Fruit fly (Drosophila melanogaster): Measurements from ENCODE around the gene CG7387.
A peak's percentile ranks its signal among the peaks of the same experiment; 100 is the strongest.

CG7387 gene

DNA sequence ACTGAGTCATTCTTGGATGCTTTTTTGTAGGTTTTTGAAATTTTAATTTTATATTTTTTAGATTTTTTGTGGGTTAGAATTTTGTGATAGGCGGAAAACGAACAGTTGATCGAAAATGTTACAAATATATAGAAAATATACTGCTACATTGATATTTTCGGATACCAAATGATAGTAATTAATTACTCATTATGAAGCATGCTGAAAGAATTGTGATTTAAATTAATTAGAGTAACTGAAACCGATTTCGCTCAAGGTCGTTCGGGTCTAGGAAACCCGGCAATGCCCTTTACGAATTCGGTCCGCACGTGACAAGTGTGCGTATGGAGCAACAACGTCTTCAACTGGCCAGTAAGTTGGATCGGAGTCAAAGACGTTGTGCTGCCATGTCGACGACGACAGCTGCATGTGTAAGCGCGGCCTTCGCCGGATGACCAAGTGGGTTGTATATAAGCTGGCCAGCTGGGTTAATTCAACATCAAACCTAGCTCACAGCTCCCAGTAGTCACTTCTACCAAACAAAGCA, 9.5 kb upstream of the CG7387 start, which contains the start of the genes CG7366 and CG13679:
CG7366 (minus strand) TSS at position 101 of the 526 bp plus-strand sequence.
CG13679 (plus strand) TSS at position 476 of the 526 bp plus-strand sequence.
- TF ChIP-seq CG11617 (GFP tag; optimal IDR thresholded peaks at IDR 0.05) (no peak), Clk (GFP tag; optimal IDR thresholded peaks at IDR 0.05) (no peak), CG5204 (GFP tag; optimal IDR thresholded peaks at IDR 0.05) (no peak), CG14711 (tag; optimal IDR thresholded peaks at IDR 0.05) (no peak), kay (GFP tag; ENCODE audit: borderline replicate concordance) (no peak), CG7045 (GFP tag; optimal IDR thresholded peaks at IDR 0.05) (no peak), CG12768 (GFP tag; optimal IDR thresholded peaks at IDR 0.05) (no peak), pad (GFP tag; optimal IDR thresholded peaks at IDR 0.05) (no peak), Mnt (GFP tag; optimal IDR thresholded peaks at IDR 0.05) (no peak), tj (GFP tag; optimal IDR thresholded peaks at IDR 0.05) (no peak), toe (GFP tag; optimal IDR thresholded peaks at IDR 0.05) (no peak), cic (GFP tag; optimal IDR thresholded peaks at IDR 0.05) (no peak), Crg-1 (GFP tag; optimal IDR thresholded peaks at IDR 0.05) (no peak), Hr96 (GFP tag; optimal IDR thresholded peaks at IDR 0.05) (no peak), ovo (GFP tag; optimal IDR thresholded peaks at IDR 0.05) (no peak), CG1620 (GFP tag; optimal IDR thresholded peaks at IDR 0.05) (no peak), bab1 (GFP tag; optimal IDR thresholded peaks at IDR 0.05) (no peak)

DNA sequence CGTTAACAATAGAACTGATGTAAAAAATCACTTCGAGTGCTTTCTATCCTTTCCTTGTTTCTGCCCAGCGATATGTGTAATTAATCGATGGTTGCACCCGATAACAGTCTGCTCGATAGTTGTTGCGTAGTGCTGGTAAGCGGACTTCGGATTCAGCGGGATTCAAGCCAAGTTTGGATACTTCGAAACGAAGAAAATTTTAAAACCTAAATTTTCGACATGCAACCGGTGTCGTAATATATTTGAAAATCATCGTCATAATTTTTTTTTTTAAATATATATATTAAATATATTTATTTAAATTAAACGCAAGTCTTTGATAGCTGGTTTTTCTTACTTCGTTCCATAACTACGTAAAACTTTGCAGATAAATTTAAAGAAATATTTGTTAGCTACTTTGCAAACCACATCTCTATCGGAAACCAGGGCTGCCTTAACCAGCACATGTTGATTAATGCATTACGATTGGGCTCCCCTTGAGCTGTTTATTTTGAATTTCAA, 4.9 kb upstream of the CG7387 start, which contains the start of the genes UbcE2M and Dhps:
UbcE2M (minus strand) TSS at position 209 of the 501 bp plus-strand sequence.
Dhps (plus strand) TSS at position 429 of the 501 bp plus-strand sequence.
- TF ChIP-seq cnc (optimal IDR thresholded peaks at IDR 0.05) = no peak
- peak; percentile 3 for TF ChIP-seq cic (GFP tag; optimal IDR thresholded peaks at IDR 0.05)
- peak; percentile 79 for TF ChIP-seq CG14711 (tag; optimal IDR thresholded peaks at IDR 0.05)
- TF ChIP-seq CG5204 (GFP tag; optimal IDR thresholded peaks at IDR 0.05) = no peak
- peak; percentile 77 for TF ChIP-seq pad (GFP tag; optimal IDR thresholded peaks at IDR 0.05)
- TF ChIP-seq toe (GFP tag; optimal IDR thresholded peaks at IDR 0.05) = peak; percentile 75
- TF ChIP-seq Hr96 (GFP tag; optimal IDR thresholded peaks at IDR 0.05) = no peak
- peak; percentile 87 for TF ChIP-seq Mnt (GFP tag; optimal IDR thresholded peaks at IDR 0.05)
- peak; percentile 71 for TF ChIP-seq CG1620 (GFP tag; optimal IDR thresholded peaks at IDR 0.05)
- peak; percentile 86 for TF ChIP-seq CG7101 (tag; optimal IDR thresholded peaks at IDR 0.05)
- TF ChIP-seq kay (GFP tag; ENCODE audit: borderline replicate concordance) = no peak
- TF ChIP-seq CG7045 (GFP tag; optimal IDR thresholded peaks at IDR 0.05) = peak; percentile 92
- TF ChIP-seq CG11617 (GFP tag; optimal IDR thresholded peaks at IDR 0.05) = peak; percentile 86
- peak; percentile 65 for TF ChIP-seq CG33017 (tag; optimal IDR thresholded peaks at IDR 0.05)
- peak; percentile 89 for TF ChIP-seq CG12768 (GFP tag; optimal IDR thresholded peaks at IDR 0.05)
- TF ChIP-seq ovo (GFP tag; optimal IDR thresholded peaks at IDR 0.05) = peak; percentile 78
- peak; percentile 62 for TF ChIP-seq tj (GFP tag; optimal IDR thresholded peaks at IDR 0.05)
- TF ChIP-seq bab1 (GFP tag; optimal IDR thresholded peaks at IDR 0.05) = peak; percentile 75
- peak; percentile 78 for TF ChIP-seq Clk (GFP tag; optimal IDR thresholded peaks at IDR 0.05)
- TF ChIP-seq Crg-1 (GFP tag; optimal IDR thresholded peaks at IDR 0.05) = peak; percentile 69

DNA sequence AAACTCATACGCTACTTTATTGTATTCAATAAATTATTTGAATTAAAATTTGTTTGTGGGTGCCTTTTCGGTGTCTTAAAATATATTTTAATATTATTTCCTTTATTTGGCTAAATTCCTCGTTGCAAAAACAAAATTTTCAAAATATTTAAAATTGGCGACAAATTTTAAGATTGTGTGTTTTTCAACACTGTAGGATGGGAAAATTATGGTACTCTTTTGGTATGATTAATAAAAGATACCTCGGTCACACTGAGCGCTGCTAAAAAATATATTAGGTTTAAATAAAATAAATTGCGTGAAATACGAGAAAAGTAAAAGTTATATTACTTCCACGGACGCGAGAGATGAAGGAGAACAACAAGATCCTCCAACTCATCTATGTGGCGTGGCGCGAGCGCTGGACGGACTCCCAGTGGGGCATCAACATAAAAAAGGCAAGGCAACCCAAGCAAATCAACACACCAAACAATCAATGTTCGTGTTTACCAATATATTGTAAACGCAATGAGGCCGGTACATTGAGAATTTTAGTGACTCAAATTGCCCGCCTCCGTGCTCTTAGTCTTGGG, 1.8 kb downstream of the CG7387 start, which contains the start of gene MED24:
MED24 (plus strand) TSS at position 229 of the 572 bp plus-strand sequence.
- TF ChIP-seq tj (GFP tag; optimal IDR thresholded peaks at IDR 0.05) = no peak
- TF ChIP-seq CG33017 (tag; optimal IDR thresholded peaks at IDR 0.05) = peak; percentile 9
- TF ChIP-seq toe (GFP tag; optimal IDR thresholded peaks at IDR 0.05) = no peak
- TF ChIP-seq kay (GFP tag; ENCODE audit: borderline replicate concordance) = no peak
- peak; percentile 14 for TF ChIP-seq CG7045 (GFP tag; optimal IDR thresholded peaks at IDR 0.05)
- peak; percentile 53 for TF ChIP-seq CG14711 (tag; optimal IDR thresholded peaks at IDR 0.05)
- TF ChIP-seq Clk (GFP tag; optimal IDR thresholded peaks at IDR 0.05) = no peak
- TF ChIP-seq CG11617 (GFP tag; optimal IDR thresholded peaks at IDR 0.05) = no peak
- no peak for TF ChIP-seq CG5204 (GFP tag; optimal IDR thresholded peaks at IDR 0.05)
- TF ChIP-seq bab1 (GFP tag; optimal IDR thresholded peaks at IDR 0.05) = peak; percentile 23
- peak; percentile 20 for TF ChIP-seq Mnt (GFP tag; optimal IDR thresholded peaks at IDR 0.05)
- TF ChIP-seq cic (GFP tag; optimal IDR thresholded peaks at IDR 0.05) = no peak
- TF ChIP-seq ovo (GFP tag; optimal IDR thresholded peaks at IDR 0.05) = no peak
- TF ChIP-seq pad (GFP tag; optimal IDR thresholded peaks at IDR 0.05) = no peak
- no peak for TF ChIP-seq CG12768 (GFP tag; optimal IDR thresholded peaks at IDR 0.05)
- no peak for TF ChIP-seq cnc (optimal IDR thresholded peaks at IDR 0.05)
- no peak for TF ChIP-seq CG1620 (GFP tag; optimal IDR thresholded peaks at IDR 0.05)
- peak; percentile 35 for TF ChIP-seq CG7101 (tag; optimal IDR thresholded peaks at IDR 0.05)
- TF ChIP-seq Hr96 (GFP tag; optimal IDR thresholded peaks at IDR 0.05) = no peak
- TF ChIP-seq Crg-1 (GFP tag; optimal IDR thresholded peaks at IDR 0.05) = no peak

DNA sequence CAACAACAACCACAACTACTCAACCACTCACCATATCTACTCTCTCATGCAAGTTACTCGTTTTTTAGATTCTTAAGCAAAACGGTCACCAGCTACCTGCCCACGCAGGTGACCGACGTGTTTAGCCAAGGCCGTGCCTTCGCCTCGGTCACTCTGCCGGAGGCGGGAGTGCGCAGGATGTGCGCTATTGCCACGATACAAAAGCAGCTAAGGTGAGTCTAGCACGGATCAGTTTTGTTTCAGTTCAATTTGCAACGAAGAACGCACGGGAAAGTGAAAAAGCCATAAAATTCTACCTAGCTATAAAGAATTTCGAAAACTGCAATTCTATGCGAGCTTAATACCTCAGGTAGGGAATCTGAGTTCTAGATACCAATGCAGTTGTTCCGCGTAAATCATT, 3.7 kb downstream of the CG7387 start:
- TF ChIP-seq CG11617 (GFP tag; optimal IDR thresholded peaks at IDR 0.05) (no peak), Clk (GFP tag; optimal IDR thresholded peaks at IDR 0.05) (no peak), CG1620 (GFP tag; optimal IDR thresholded peaks at IDR 0.05) (no peak), CG33017 (tag; optimal IDR thresholded peaks at IDR 0.05) (no peak), Hr96 (GFP tag; optimal IDR thresholded peaks at IDR 0.05) (no peak), CG7101 (tag; optimal IDR thresholded peaks at IDR 0.05) (no peak), tj (GFP tag; optimal IDR thresholded peaks at IDR 0.05) (no peak), ovo (GFP tag; optimal IDR thresholded peaks at IDR 0.05) (no peak), toe (GFP tag; optimal IDR thresholded peaks at IDR 0.05) (no peak), CG14711 (tag; optimal IDR thresholded peaks at IDR 0.05) (no peak), cnc (optimal IDR thresholded peaks at IDR 0.05) (no peak)

DNA sequence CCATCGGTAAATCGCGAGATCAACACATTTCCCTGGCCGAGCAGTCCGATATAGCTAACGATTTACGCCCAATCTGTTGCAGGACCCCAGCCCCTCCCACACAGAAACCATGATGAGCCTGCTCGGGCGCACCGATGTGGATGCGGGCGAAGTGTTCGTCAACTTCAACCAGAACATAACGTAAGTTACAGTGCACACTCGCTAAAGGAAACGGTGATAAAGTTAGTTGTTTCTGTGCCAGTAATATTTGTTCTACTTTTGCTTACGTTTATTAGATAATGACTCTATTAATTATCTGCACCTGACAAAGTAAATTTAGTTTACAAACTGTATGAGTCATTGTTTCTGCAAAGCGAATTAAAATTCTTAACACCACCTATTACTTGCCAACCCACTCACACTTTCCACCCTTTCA, 5.5 kb downstream of the CG7387 start:
- TF ChIP-seq pad (GFP tag; optimal IDR thresholded peaks at IDR 0.05) = no peak
- TF ChIP-seq CG11617 (GFP tag; optimal IDR thresholded peaks at IDR 0.05) = no peak
- TF ChIP-seq toe (GFP tag; optimal IDR thresholded peaks at IDR 0.05) = no peak
- TF ChIP-seq CG7045 (GFP tag; optimal IDR thresholded peaks at IDR 0.05) = no peak
- TF ChIP-seq CG7101 (tag; optimal IDR thresholded peaks at IDR 0.05) = no peak
- TF ChIP-seq CG12768 (GFP tag; optimal IDR thresholded peaks at IDR 0.05) = no peak
- no peak for TF ChIP-seq Crg-1 (GFP tag; optimal IDR thresholded peaks at IDR 0.05)
- no peak for TF ChIP-seq cnc (optimal IDR thresholded peaks at IDR 0.05)
- TF ChIP-seq CG14711 (tag; optimal IDR thresholded peaks at IDR 0.05) = no peak
- no peak for TF ChIP-seq Clk (GFP tag; optimal IDR thresholded peaks at IDR 0.05)
